Fruit fly (Drosophila melanogaster) whole organism, adult: ENCODE results near the gene Bap111.

Experiments used
- Clk ChIP-seq: fragments of 200-800 bp; sonication (Bioruptor generic); optimal IDR thresholded peaks from 2 replicates; lab custom pipeline; 2017; ENCODE audit warnings: missing biosample characterization, missing genetic modification characterization
- Hr96 ChIP-seq: fragments of 200-800 bp; sonication (Bioruptor generic); optimal IDR thresholded peaks from 2 replicates; lab custom pipeline; 2016; ENCODE audit warnings: missing biosample characterization, missing genetic modification characterization

DNA sequence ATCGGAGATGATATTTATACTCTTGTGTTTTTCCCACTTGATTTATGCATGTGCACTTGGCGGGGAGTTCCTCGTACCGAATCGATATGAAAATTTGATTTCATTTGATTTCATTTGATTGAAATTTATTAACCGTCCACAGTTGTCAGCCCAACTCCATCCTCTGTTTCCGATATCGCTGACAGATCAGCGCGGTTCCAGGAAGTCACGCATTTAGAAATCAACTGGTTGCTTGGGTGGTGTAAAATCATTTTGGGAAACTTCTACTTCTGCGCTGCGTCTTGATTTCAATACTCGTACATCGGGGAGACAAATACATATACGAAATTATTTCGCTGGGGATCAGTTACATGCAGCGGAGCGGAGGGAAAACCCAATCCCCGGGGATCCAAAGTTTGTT is 17.6 kb upstream of the Bap111 start:
- TF ChIP-seq Hr96 (GFP tag; lab: Kevin White, UChicago) = no peak
- TF ChIP-seq Clk = no peak
